Worm (Caenorhabditis elegans): ENCODE data around the gene scl-1.
A peak's percentile ranks its signal among the peaks of the same experiment; 100 is the strongest.

scl-1 gene

ce11 chrIV:13093677-13094076, 37.6 kb downstream of the scl-1 start, which contains the start of the genes prcc-1 and C39E9.12 (continued):
- TF ChIP-seq nhr-28 (tag; optimal IDR thresholded peaks at IDR 0.05) (no peak), nhr-11 (tag; optimal IDR thresholded peaks at IDR 0.05) (no peak), skn-1 (tag; optimal IDR thresholded peaks at IDR 0.05) (no peak), lin-15B (tag; optimal IDR thresholded peaks at IDR 0.05) (peak; percentile 91), aly-2 (tag; optimal IDR thresholded peaks at IDR 0.05) (no peak), elt-1 (tag; optimal IDR thresholded peaks at IDR 0.05) (no peak), ztf-11 (tag; optimal IDR thresholded peaks at IDR 0.05) (no peak), ztf-4 (tag; optimal IDR thresholded peaks at IDR 0.05) (no peak)

ce11 chrIV:13095462-13095861, 39.3 kb downstream of the scl-1 start, which contains the start of gene rfc-3:
rfc-3 (plus strand) TSS chrIV:13095762.
- no peak for TF ChIP-seq ceh-16 (tag; optimal IDR thresholded peaks at IDR 0.05)
- TF ChIP-seq eor-1 (tag; optimal IDR thresholded peaks at IDR 0.05): no peak
- no peak for TF ChIP-seq fos-1 (tag; optimal IDR thresholded peaks at IDR 0.05)
- TF ChIP-seq nhr-67 (tag; optimal IDR thresholded peaks at IDR 0.05): no peak
- TF ChIP-seq pqm-1 (tag; optimal IDR thresholded peaks at IDR 0.05): no peak
- no peak for TF ChIP-seq nhr-28 (tag; optimal IDR thresholded peaks at IDR 0.05)
- no peak for TF ChIP-seq nhr-23 (tag; optimal IDR thresholded peaks at IDR 0.05)
- no peak for TF ChIP-seq elt-1 (tag; optimal IDR thresholded peaks at IDR 0.05)
- TF ChIP-seq elt-3 (tag; optimal IDR thresholded peaks at IDR 0.05): no peak
- TF ChIP-seq tbx-2 (tag; optimal IDR thresholded peaks at IDR 0.05): no peak
- TF ChIP-seq egl-27 (tag; optimal IDR thresholded peaks at IDR 0.05): no peak
- TF ChIP-seq mml-1 (tag; optimal IDR thresholded peaks at IDR 0.05): no peak
- TF ChIP-seq lsy-12 (tag; optimal IDR thresholded peaks at IDR 0.05): no peak
- no peak for TF ChIP-seq hmg-11 (tag; optimal IDR thresholded peaks at IDR 0.05)
- no peak for TF ChIP-seq elt-2 (tag; optimal IDR thresholded peaks at IDR 0.05)
- no peak for TF ChIP-seq mdl-1 (tag; optimal IDR thresholded peaks at IDR 0.05)
- TF ChIP-seq nhr-237 (tag; optimal IDR thresholded peaks at IDR 0.05): no peak
- no peak for TF ChIP-seq ama-1 (optimal IDR thresholded peaks at IDR 0.05)
- no peak for TF ChIP-seq nhr-11 (tag; optimal IDR thresholded peaks at IDR 0.05)

- TF ChIP-seq aly-2 (tag; optimal IDR thresholded peaks at IDR 0.05) (peak; percentile 30), lin-39 (tag; optimal IDR thresholded peaks at IDR 0.05) (no peak)
Observed at ce11 chrIV:13096778-13097177, 40.7 kb downstream of the scl-1 start.

ce11 chrIV:13098652-13099051, 42.5 kb downstream of the scl-1 start, which contains the start of the genes dli-1, tin-9.2 and exos-4.1:
dli-1 (minus strand) TSS chrIV:13098792.
tin-9.2 (plus strand) TSS chrIV:13098995.
exos-4.1 (plus strand) TSS chrIV:13098999.
- TF ChIP-seq unc-39 (tag; optimal IDR thresholded peaks at IDR 0.05): no peak
- TF ChIP-seq mml-1 (tag; optimal IDR thresholded peaks at IDR 0.05): no peak
- TF ChIP-seq nhr-23 (tag; optimal IDR thresholded peaks at IDR 0.05): peak; percentile 65
- no peak for TF ChIP-seq mdl-1 (tag; optimal IDR thresholded peaks at IDR 0.05)
- no peak for TF ChIP-seq nhr-28 (tag; optimal IDR thresholded peaks at IDR 0.05)
- TF ChIP-seq egl-27 (tag; optimal IDR thresholded peaks at IDR 0.05): no peak
- TF ChIP-seq ceh-28 (tag; optimal IDR thresholded peaks at IDR 0.05): peak; percentile 54
- no peak for TF ChIP-seq elt-1 (tag; optimal IDR thresholded peaks at IDR 0.05)
- TF ChIP-seq lin-39 (tag; optimal IDR thresholded peaks at IDR 0.05): no peak
- TF ChIP-seq fkh-2 (tag; optimal IDR thresholded peaks at IDR 0.05): no peak
- no peak for TF ChIP-seq unc-62 (GFP tag; optimal IDR thresholded peaks at IDR 0.05)
- TF ChIP-seq snpc-4 (tag; optimal IDR thresholded peaks at IDR 0.05): peak; percentile 31
- no peak for TF ChIP-seq ZK546.5 (tag; optimal IDR thresholded peaks at IDR 0.05)
- TF ChIP-seq eor-1 (tag; optimal IDR thresholded peaks at IDR 0.05): no peak
- no peak for TF ChIP-seq nhr-43 (tag; optimal IDR thresholded peaks at IDR 0.05; ENCODE audit: poor library complexity, severe bottlenecking)
- TF ChIP-seq skn-1 (tag; optimal IDR thresholded peaks at IDR 0.05): peak; percentile 54
- TF ChIP-seq aly-2 (tag; optimal IDR thresholded peaks at IDR 0.05): no peak
- TF ChIP-seq nhr-77 (tag; optimal IDR thresholded peaks at IDR 0.05): no peak
- TF ChIP-seq pqm-1 (tag; optimal IDR thresholded peaks at IDR 0.05): peak; percentile 14
- peak; percentile 69 for TF ChIP-seq pha-4 (tag; optimal IDR thresholded peaks at IDR 0.05)
- no peak for TF ChIP-seq fkh-10 (GFP tag; optimal IDR thresholded peaks at IDR 0.05)
- TF ChIP-seq egl-5 (tag; optimal IDR thresholded peaks at IDR 0.05): peak; percentile 77
- peak; percentile 29 for TF ChIP-seq elt-2 (tag; optimal IDR thresholded peaks at IDR 0.05)
- TF ChIP-seq elt-3 (tag; optimal IDR thresholded peaks at IDR 0.05): no peak
- TF ChIP-seq ceh-16 (tag; optimal IDR thresholded peaks at IDR 0.05): no peak
- TF ChIP-seq ztf-4 (tag; optimal IDR thresholded peaks at IDR 0.05): no peak
- no peak for TF ChIP-seq nhr-12 (tag; optimal IDR thresholded peaks at IDR 0.05)
- peak; percentile 35 for TF ChIP-seq nhr-25 (tag; optimal IDR thresholded peaks at IDR 0.05)
- no peak for TF ChIP-seq fos-1 (tag; optimal IDR thresholded peaks at IDR 0.05)
- peak; percentile 83 for TF ChIP-seq lin-15B (tag; optimal IDR thresholded peaks at IDR 0.05)
- no peak for TF ChIP-seq zag-1 (tag; optimal IDR thresholded peaks at IDR 0.05)
- peak; percentile 77 for TF ChIP-seq nfya-1 (tag; optimal IDR thresholded peaks at IDR 0.05; ENCODE audit: insufficient read depth)
- TF ChIP-seq nhr-11 (tag; optimal IDR thresholded peaks at IDR 0.05): no peak
- peak; percentile 3 for TF ChIP-seq jun-1 (tag; optimal IDR thresholded peaks at IDR 0.05)
- TF ChIP-seq lsy-12 (tag; optimal IDR thresholded peaks at IDR 0.05): no peak
- TF ChIP-seq daf-12 (tag; optimal IDR thresholded peaks at IDR 0.05): no peak
- no peak for TF ChIP-seq ama-1 (optimal IDR thresholded peaks at IDR 0.05)
- TF ChIP-seq nhr-67 (tag; optimal IDR thresholded peaks at IDR 0.05): no peak
- TF ChIP-seq hmg-11 (tag; optimal IDR thresholded peaks at IDR 0.05): peak; percentile 58
- TF ChIP-seq ceh-9 (tag; optimal IDR thresholded peaks at IDR 0.05): no peak
- TF ChIP-seq R02D3.7 (tag; optimal IDR thresholded peaks at IDR 0.05): peak; percentile 58
- no peak for TF ChIP-seq ceh-82 (tag; optimal IDR thresholded peaks at IDR 0.05)
- TF ChIP-seq nhr-237 (tag; optimal IDR thresholded peaks at IDR 0.05): no peak

Data from whole organism, L3 larva.